Worm (Caenorhabditis elegans) whole organism, late embryonic: Measurements from ENCODE around the gene spo-11.

Source experiments
- C08G9.2 ChIP-seq: sonication (generic microtip); optimal IDR thresholded peaks from 2 replicates; lab custom pipeline; 2016; ENCODE audit warnings: mild to moderate bottlenecking, missing genetic modification characterization, moderate library complexity, missing compliant biosample characterization
- C38D4.7 ChIP-seq: fragments of 200-800 bp; sonication (Bioruptor generic); optimal IDR thresholded peaks from 2 replicates; lab custom pipeline; 2018; ENCODE audit warnings: mild to moderate bottlenecking, missing genetic modification characterization, moderate library complexity, missing compliant biosample characterization
- F13H6.1 ChIP-seq: sonication (generic microtip); optimal IDR thresholded peaks from 2 replicates; lab custom pipeline; 2016; ENCODE audit warnings: missing genetic modification characterization, missing compliant biosample characterization
- K09A11.1 ChIP-seq: sonication (generic microtip); optimal IDR thresholded peaks from 2 replicates; lab custom pipeline; 2017; ENCODE audit warnings: antibody characterized with exemption, mild to moderate bottlenecking, missing genetic modification characterization, missing compliant biosample characterization; ENCODE audit not compliant: insufficient read depth
- Y22D7AL.16 ChIP-seq: sonication (generic microtip); optimal IDR thresholded peaks from 2 replicates; lab custom pipeline; 2016; ENCODE audit warnings: missing genetic modification characterization, missing compliant biosample characterization
- ceh-14 ChIP-seq: sonication (generic microtip); optimal IDR thresholded peaks from 2 replicates; lab custom pipeline; 2016; ENCODE audit warnings: missing genotype, missing genetic modification characterization, missing compliant biosample characterization
- ceh-18 ChIP-seq: sonication (generic microtip); optimal IDR thresholded peaks from 2 replicates; lab custom pipeline; 2016; ENCODE audit warnings: missing genetic modification characterization, missing compliant biosample characterization
- ceh-19 ChIP-seq: fragments of 200-800 bp; sonication (Bioruptor generic); optimal IDR thresholded peaks from 2 replicates; lab custom pipeline; 2018; ENCODE audit warnings: mild to moderate bottlenecking, missing genetic modification characterization, missing compliant biosample characterization
- ceh-2 ChIP-seq: sonication (generic microtip); optimal IDR thresholded peaks from 2 replicates; lab custom pipeline; 2016; ENCODE audit warnings: missing genotype, missing genetic modification characterization, missing compliant biosample characterization
- ceh-22 ChIP-seq: sonication (generic microtip); optimal IDR thresholded peaks from 2 replicates; lab custom pipeline; 2017; ENCODE audit warnings: missing biosample characterization, missing genetic modification characterization
- ceh-30 ChIP-seq: fragments of 150-350 bp; optimal IDR thresholded peaks from 2 replicates; lab custom pipeline; 2014; ENCODE audit warnings: missing biosample characterization, missing genetic modification characterization
- ceh-34 ChIP-seq: sonication (generic microtip); optimal IDR thresholded peaks from 2 replicates; lab custom pipeline; 2016; ENCODE audit warnings: mild to moderate bottlenecking, missing genetic modification characterization, missing compliant biosample characterization
- ceh-45 ChIP-seq: fragments of 200-800 bp; sonication (Bioruptor generic); IDR thresholded peaks from 2 replicates; pipeline ENCODE4 v1.3.6; 2022; ENCODE audit warnings: missing genetic modification reagents, missing genetic modification characterization, missing compliant biosample characterization
- ceh-6 ChIP-seq: fragments of 200-800 bp; sonication (Bioruptor generic); optimal IDR thresholded peaks from 2 replicates; lab custom pipeline; 2018; ENCODE audit warnings: mild to moderate bottlenecking, missing genetic modification characterization, missing compliant biosample characterization
- ets-4 ChIP-seq: sonication (generic microtip); optimal IDR thresholded peaks from 2 replicates; lab custom pipeline; 2016; ENCODE audit warnings: missing genetic modification characterization, missing compliant biosample characterization
- fkh-10 ChIP-seq: fragments of 150-350 bp; optimal IDR thresholded peaks from 2 replicates; lab custom pipeline; 2014; ENCODE audit warnings: missing biosample characterization, missing genetic modification reagents, missing genetic modification characterization
- fkh-6 ChIP-seq: sonication (generic microtip); optimal IDR thresholded peaks from 2 replicates; lab custom pipeline; 2016; ENCODE audit warnings: missing genetic modification characterization, missing compliant biosample characterization
- hlh-15 ChIP-seq: sonication (generic microtip); optimal IDR thresholded peaks from 2 replicates; lab custom pipeline; 2016; ENCODE audit warnings: missing genetic modification characterization, missing compliant biosample characterization
- hlh-30 ChIP-seq: sonication (generic microtip); optimal IDR thresholded peaks from 2 replicates; lab custom pipeline; 2017; ENCODE audit warnings: antibody characterized with exemption, missing genetic modification characterization, missing compliant biosample characterization; ENCODE audit not compliant: insufficient read depth
- hlh-8 ChIP-seq: sonication (generic microtip); optimal IDR thresholded peaks from 2 replicates; lab custom pipeline; 2016; ENCODE audit warnings: missing genotype, missing genetic modification characterization, missing compliant biosample characterization
- mec-3 ChIP-seq: sonication (generic microtip); optimal IDR thresholded peaks from 2 replicates; lab custom pipeline; 2016; ENCODE audit warnings: borderline replicate concordance, missing genetic modification characterization, missing compliant biosample characterization
- nfya-1 ChIP-seq: sonication (generic microtip); optimal IDR thresholded peaks from 2 replicates; lab custom pipeline; 2017; ENCODE audit warnings: missing genetic modification characterization, mild to moderate bottlenecking, missing compliant biosample characterization, antibody characterized with exemption, moderate library complexity
- pat-9 ChIP-seq: fragments of 200-800 bp; sonication (Bioruptor generic); optimal IDR thresholded peaks from 2 replicates; lab custom pipeline; 2018; ENCODE audit warnings: mild to moderate bottlenecking, missing genetic modification characterization, moderate library complexity, missing compliant biosample characterization
- pha-4 ChIP-seq: fragments of 150-350 bp; optimal IDR thresholded peaks from 2 replicates; lab custom pipeline; 2018; ENCODE audit warnings: missing biosample characterization, missing genetic modification reagents, missing genetic modification characterization
- pros-1 ChIP-seq: fragments of 150-350 bp; optimal IDR thresholded peaks from 2 replicates; lab custom pipeline; 2014; ENCODE audit warnings: missing biosample characterization, missing genetic modification reagents, missing genetic modification characterization
- ref-2 ChIP-seq: sonication (generic microtip); optimal IDR thresholded peaks from 2 replicates; lab custom pipeline; 2016; ENCODE audit warnings: missing genetic modification characterization, missing compliant biosample characterization
- rnt-1 ChIP-seq: sonication (generic microtip); optimal IDR thresholded peaks from 2 replicates; lab custom pipeline; 2016; ENCODE audit warnings: missing genetic modification characterization, missing compliant biosample characterization
- sox-2 ChIP-seq: fragments of 200-800 bp; sonication (Bioruptor generic); IDR thresholded peaks from 2 replicates; pipeline ENCODE4 v1.3.6; 2022; ENCODE audit warnings: missing genetic modification reagents, missing genetic modification characterization, missing compliant biosample characterization
- sox-4 ChIP-seq: sonication (generic microtip); optimal IDR thresholded peaks from 2 replicates; lab custom pipeline; 2017; ENCODE audit warnings: mild to moderate bottlenecking, missing genetic modification characterization, inconsistent platforms, missing compliant biosample characterization
- ttx-3 ChIP-seq: sonication (generic microtip); optimal IDR thresholded peaks from 2 replicates; lab custom pipeline; 2016; ENCODE audit warnings: missing genetic modification reagents, missing genetic modification characterization, missing compliant biosample characterization
- unc-42 ChIP-seq: sonication (generic microtip); optimal IDR thresholded peaks from 2 replicates; lab custom pipeline; 2016; ENCODE audit warnings: missing genotype, missing genetic modification characterization, missing compliant biosample characterization
- unc-55 ChIP-seq: sonication (generic microtip); optimal IDR thresholded peaks from 2 replicates; lab custom pipeline; 2017; ENCODE audit warnings: missing biosample characterization, missing genetic modification reagents, missing genetic modification characterization
- unc-86 ChIP-seq: sonication (generic microtip); optimal IDR thresholded peaks from 2 replicates; lab custom pipeline; 2016; ENCODE audit warnings: missing genetic modification characterization, missing compliant biosample characterization
- zip-5 ChIP-seq: sonication (generic microtip); optimal IDR thresholded peaks from 2 replicates; lab custom pipeline; 2016; ENCODE audit warnings: missing genetic modification characterization, missing compliant biosample characterization
- ztf-16 ChIP-seq: sonication (generic microtip); optimal IDR thresholded peaks from 2 replicates; lab custom pipeline; 2017; ENCODE audit warnings: missing genetic modification characterization, missing compliant biosample characterization

The spo-11 gene

DNA sequence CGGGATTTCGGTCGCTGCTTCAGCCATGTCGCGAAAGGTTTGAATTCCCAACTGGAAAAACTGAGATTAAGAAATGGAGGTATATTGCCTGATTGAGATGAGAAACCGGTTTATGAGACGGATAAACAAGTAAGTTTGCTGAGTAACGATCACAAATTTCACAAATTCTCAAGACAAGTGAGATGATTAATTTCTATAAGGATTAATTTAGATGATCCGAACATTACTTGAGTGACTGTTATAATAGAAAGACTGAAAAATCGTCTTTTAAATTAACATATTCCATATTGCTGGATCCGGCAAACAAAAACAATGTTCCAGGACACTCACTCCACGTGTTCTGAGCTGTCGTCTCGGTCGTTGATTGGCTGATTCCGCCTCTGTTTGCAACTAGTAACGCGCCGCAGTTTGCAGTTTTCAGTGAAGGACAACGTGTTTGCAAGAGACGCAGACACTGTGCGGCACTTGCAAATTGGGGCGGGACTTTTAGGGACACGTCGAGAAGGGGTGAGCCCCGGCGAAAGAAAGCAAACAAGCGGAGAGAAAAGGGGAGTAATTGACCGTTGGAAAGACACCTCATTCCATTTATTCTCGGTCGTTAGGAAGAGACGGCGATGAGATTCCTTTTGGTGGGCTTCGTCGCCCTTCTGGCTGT lies 5.7 kb downstream of the spo-11 start, which contains the start of the genes imp-2 and enpl-1 (continued):
- TF ChIP-seq zip-5 (tag; lab: Kevin White, UChicago): no peak
- TF ChIP-seq, all 69 proteins: peak for 31

DNA sequence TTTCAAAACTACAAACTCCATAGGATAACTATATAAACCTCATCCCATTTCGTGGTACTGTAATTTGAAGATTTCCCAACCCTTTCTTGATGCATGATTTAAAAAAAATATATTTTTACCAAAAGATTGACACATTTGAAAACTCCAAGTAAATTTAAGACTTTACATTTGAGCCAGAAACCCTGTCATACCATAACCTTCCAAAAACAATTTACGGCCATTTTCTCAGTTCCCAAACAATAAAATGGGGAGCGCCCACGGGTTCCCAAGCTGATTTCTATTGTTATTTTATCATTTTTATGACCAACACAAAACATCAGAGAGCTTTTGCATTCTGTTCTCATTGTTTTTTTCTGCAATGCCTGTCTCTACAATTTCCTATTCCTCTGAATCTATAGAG lies 12.0 kb downstream of the spo-11 start, which contains the start of gene clc-9:
TSS of gene clc-9 (plus strand) at position 301 of the 400 bp plus-strand sequence.
- TF ChIP-seq ceh-2 (no peak), unc-86 (tag; lab: Kevin White, UChicago) (no peak), ztf-16 (no peak), unc-55 (GFP tag; lab: Kevin White, UChicago) (no peak), unc-42 (tag; lab: Kevin White, UChicago) (no peak), ceh-34 (tag; lab: Kevin White, UChicago) (no peak), ceh-19 (GFP tag; lab: Kevin White, UChicago) (no peak), Y22D7AL.16 (tag; lab: Kevin White, UChicago) (no peak), fkh-10 (GFP tag; lab: Kevin White, UChicago) (no peak), rnt-1 (no peak), fkh-6 (tag; lab: Kevin White, UChicago) (no peak), ceh-22 (tag; lab: Kevin White, UChicago) (no peak), hlh-30 (no peak), ceh-6 (GFP tag; lab: Kevin White, UChicago) (no peak)

DNA sequence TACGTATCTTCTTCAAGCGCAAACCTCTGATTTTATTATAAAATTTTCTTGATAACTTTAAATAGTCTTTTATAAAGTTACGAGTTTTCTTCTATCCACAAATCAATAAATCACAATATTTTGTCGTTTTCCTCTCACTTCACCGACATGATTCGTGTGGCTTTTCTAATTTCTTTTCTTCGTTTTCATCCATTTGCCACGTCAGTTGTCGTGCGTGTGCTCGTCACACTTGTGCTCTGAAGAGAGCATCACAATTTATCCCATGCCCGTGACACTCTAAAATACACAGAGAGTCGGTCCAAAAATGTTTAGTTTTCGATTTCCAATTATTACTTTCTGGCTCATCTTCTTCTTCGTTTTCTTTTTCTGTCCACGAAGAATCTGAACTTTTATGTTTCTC lies 12.8 kb downstream of the spo-11 start:
- TF ChIP-seq zip-5 (tag; lab: Kevin White, UChicago): no peak
- TF ChIP-seq hlh-8 (tag; lab: Kevin White, UChicago): no peak

DNA sequence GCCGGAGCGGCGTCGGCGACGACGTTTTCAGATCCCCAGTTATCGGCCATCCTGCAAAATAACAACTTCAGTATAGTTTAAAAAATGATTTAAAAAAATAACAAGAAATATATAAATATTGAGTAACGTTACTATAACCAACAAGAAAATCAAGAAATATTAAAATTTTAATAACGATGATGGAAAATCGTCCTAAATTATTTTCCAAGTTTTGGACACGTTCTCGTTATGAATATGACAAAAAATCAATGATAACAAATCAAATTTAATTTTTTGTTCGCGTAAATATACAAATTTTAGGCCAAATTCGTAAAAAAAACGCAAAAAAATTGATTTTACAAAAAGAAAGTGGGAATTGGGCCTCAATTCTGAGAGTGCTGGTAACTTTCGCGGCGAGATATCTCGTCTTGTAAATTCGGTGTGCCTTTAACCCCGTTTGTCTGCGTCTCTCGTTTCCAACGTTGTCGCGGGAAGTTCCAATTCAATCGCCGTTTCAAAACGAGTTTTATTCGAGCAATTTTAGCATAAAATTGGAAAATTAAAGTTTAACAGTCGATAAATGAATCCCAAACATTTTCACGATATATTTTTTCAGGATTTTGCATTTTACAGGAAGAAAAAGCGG lies 13.6 kb downstream of the spo-11 start, which contains the start of gene rps-5:
TSS of gene rps-5 (minus strand) at position 51 of the 625 bp plus-strand sequence.
- TF ChIP-seq hlh-15 (tag; lab: Kevin White, UChicago): no peak
- no peak for TF ChIP-seq pha-4 (tag; lab: Kevin White, UChicago)
- TF ChIP-seq F13H6.1 (tag; lab: Kevin White, UChicago): no peak
- TF ChIP-seq nfya-1 (tag; lab: Kevin White, UChicago): peak; percentile 62
- TF ChIP-seq sox-4 (tag; lab: Kevin White, UChicago): no peak
- no peak for TF ChIP-seq ceh-30
- no peak for TF ChIP-seq ets-4 (tag; lab: Kevin White, UChicago)
- TF ChIP-seq mec-3: no peak
- TF ChIP-seq unc-55 (GFP tag; lab: Kevin White, UChicago): peak; percentile 12
- TF ChIP-seq hlh-30: no peak
- no peak for TF ChIP-seq Y22D7AL.16 (tag; lab: Kevin White, UChicago)
- TF ChIP-seq sox-2: no peak
- no peak for TF ChIP-seq pros-1 (tag; lab: Kevin White, UChicago)
- TF ChIP-seq K09A11.1 (tag; lab: Kevin White, UChicago): no peak
- peak; percentile 72 for TF ChIP-seq unc-42 (tag; lab: Kevin White, UChicago)

DNA sequence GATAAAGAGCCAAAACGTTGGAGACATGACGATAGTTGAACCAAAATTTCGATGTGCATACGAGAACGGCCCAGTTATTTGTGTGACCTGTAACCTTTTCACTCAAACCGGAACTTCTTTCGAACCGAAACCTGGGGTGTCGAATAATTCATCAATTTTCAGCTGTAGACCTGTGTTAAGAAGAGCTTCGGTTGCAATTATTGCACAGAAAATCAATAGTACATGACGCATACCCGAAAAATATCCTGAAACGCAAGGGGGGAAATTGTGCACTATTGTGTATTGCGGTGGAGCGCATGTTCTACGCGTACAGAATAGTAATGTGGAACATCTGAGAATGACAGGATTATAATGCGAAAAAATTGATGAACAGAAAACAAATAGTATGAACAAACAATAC lies 14.9 kb downstream of the spo-11 start, which contains the start of gene pigk-1:
TSS of gene pigk-1 (minus strand) at position 248 of the 400 bp plus-strand sequence.
- TF ChIP-seq ttx-3 (tag; lab: Kevin White, UChicago) (no peak), K09A11.1 (tag; lab: Kevin White, UChicago) (no peak), C08G9.2 (tag; lab: Kevin White, UChicago) (no peak), ceh-14 (tag; lab: Kevin White, UChicago) (no peak), ref-2 (no peak), ceh-30 (no peak), C38D4.7 (GFP tag; lab: Kevin White, UChicago) (no peak), ceh-18 (tag; lab: Kevin White, UChicago) (no peak), ceh-45 (GFP tag; lab: Robert Waterston, UW) (no peak), pat-9 (tag; lab: Kevin White, UChicago) (no peak)
